Worm (Caenorhabditis elegans) whole organism, young adult: ENCODE data around the gene F41E6.12.

Experiments used
- F57C9.4 ChIP-seq: sonication (generic microtip); optimal IDR thresholded peaks from 2 replicates; lab custom pipeline; 2017; ENCODE audit warnings: mild to moderate bottlenecking, missing genetic modification characterization, missing compliant biosample characterization
- K12H6.12 ChIP-seq: fragments of 200-800 bp; sonication (Bioruptor generic); optimal IDR thresholded peaks from 2 replicates; lab custom pipeline; 2018; ENCODE audit warnings: mild to moderate bottlenecking, missing genetic modification characterization, missing compliant biosample characterization
- Y53G8AR.9 ChIP-seq: fragments of 200-800 bp; sonication (Bioruptor generic); conservative IDR thresholded peaks from 2 replicates; pipeline ENCODE4 v1.3.6; 2022; ENCODE audit warnings: missing genetic modification reagents, missing genetic modification characterization, missing compliant biosample characterization
- Y79H2A.3 ChIP-seq: fragments of 200-800 bp; sonication (Bioruptor generic); conservative IDR thresholded peaks from 2 replicates; pipeline ENCODE4 v1.3.6; 2022; ENCODE audit warnings: missing genetic modification reagents, missing genetic modification characterization, missing compliant biosample characterization
- ama-1 ChIP-seq, 3 experiments: fragments of 150-350 bp in 1 of 3; sonication (generic microtip) in 2 of 3; optimal IDR thresholded peaks; 2 replicates each; lab custom pipeline; 2014 to 2018; ENCODE audit warnings: missing biosample characterization in 2 of 3, missing genetic modification characterization in 2 of 3, missing genetic modification reagents in 2 of 3
- aptf-3 ChIP-seq: fragments of 200-800 bp; sonication (Bioruptor generic); IDR thresholded peaks from 2 replicates; pipeline ENCODE4 v1.3.6; 2022; ENCODE audit warnings: missing genetic modification characterization, missing compliant biosample characterization
- attf-3 ChIP-seq: fragments of 200-800 bp; sonication (Bioruptor generic); conservative IDR thresholded peaks from 2 replicates; pipeline ENCODE4 v1.3.6; 2022; ENCODE audit warnings: missing genetic modification reagents, missing genetic modification characterization, missing compliant biosample characterization
- cebp-1 ChIP-seq, 2 experiments: fragments of 200-800 bp in 1 of 2; sonication (Bioruptor generic) in 1 of 2; sonication (generic microtip) in 1 of 2; IDR thresholded peaks in 1 of 2; optimal IDR thresholded peaks in 1 of 2; 2 replicates each; pipeline versions ENCODE4 v1.3.6 to Lab custom; 2017 to 2022; ENCODE audit warnings: missing compliant biosample characterization in 2 of 2, missing genetic modification characterization in 2 of 2, mild to moderate bottlenecking in 1 of 2, missing genetic modification reagents in 1 of 2, moderate library complexity in 1 of 2
- ceh-100 ChIP-seq: fragments of 200-800 bp; sonication (Bioruptor generic); IDR thresholded peaks from 2 replicates; pipeline ENCODE4 v1.3.6; 2022; ENCODE audit warnings: missing genetic modification reagents, missing genetic modification characterization, missing compliant biosample characterization
- ceh-40 ChIP-seq: fragments of 200-800 bp; sonication (Bioruptor generic); IDR thresholded peaks from 2 replicates; pipeline ENCODE4 v1.3.6; 2022; ENCODE audit warnings: missing genetic modification characterization, missing compliant biosample characterization
- hrde-1 ChIP-seq: sonication (generic microtip); optimal IDR thresholded peaks from 2 replicates; lab custom pipeline; 2016; ENCODE audit warnings: missing genetic modification characterization, mild to moderate bottlenecking, missing compliant biosample characterization, moderate library complexity, missing genotype, missing genetic modification reagents, borderline replicate concordance
- let-607 ChIP-seq, 2 experiments: fragments of 200-800 bp in 1 of 2; sonication (Bioruptor generic) in 1 of 2; sonication (generic microtip) in 1 of 2; optimal IDR thresholded peaks; 2 replicates each; lab custom pipeline; 2016 to 2018; ENCODE audit warnings: mild to moderate bottlenecking in 2 of 2, missing compliant biosample characterization in 2 of 2, missing genetic modification characterization in 2 of 2, moderate library complexity in 2 of 2, missing genotype in 1 of 2
- lsl-1 ChIP-seq: fragments of 200-800 bp; sonication (Bioruptor generic); optimal IDR thresholded peaks from 2 replicates; lab custom pipeline; 2018; ENCODE audit warnings: mild to moderate bottlenecking, missing genetic modification characterization, moderate library complexity, missing compliant biosample characterization
- mcd-1 ChIP-seq: fragments of 200-800 bp; sonication (Bioruptor generic); IDR thresholded peaks from 2 replicates; pipeline ENCODE4 v1.3.6; 2022; ENCODE audit warnings: missing genetic modification reagents, missing genetic modification characterization, missing compliant biosample characterization
- nhr-80 ChIP-seq: sonication (generic microtip); optimal IDR thresholded peaks from 2 replicates; lab custom pipeline; 2016; ENCODE audit warnings: missing genetic modification characterization, missing compliant biosample characterization
- pbrm-1 ChIP-seq: fragments of 200-800 bp; sonication (Bioruptor generic); IDR thresholded peaks from 2 replicates; pipeline ENCODE4 v1.3.6; 2022; ENCODE audit warnings: missing genetic modification reagents, missing genetic modification characterization, missing compliant biosample characterization
- snpc-1.1 ChIP-seq: sonication (generic microtip); optimal IDR thresholded peaks from 2 replicates; lab custom pipeline; 2017; ENCODE audit warnings: missing genetic modification characterization, mild to moderate bottlenecking, missing compliant biosample characterization, antibody characterized with exemption, moderate library complexity, missing genotype, missing genetic modification reagents; ENCODE audit not compliant: insufficient read depth
- snpc-4 ChIP-seq, 5 experiments: fragments of 150-350 bp in 1 of 5; sonication (generic microtip) in 4 of 5; optimal IDR thresholded peaks; 2 replicates each; lab custom pipeline; 2014 to 2018; ENCODE audit warnings: missing genetic modification characterization in 5 of 5, missing biosample characterization in 3 of 5, antibody characterized with exemption in 2 of 5, mild to moderate bottlenecking in 2 of 5, missing compliant biosample characterization in 2 of 5, missing genotype in 2 of 5, moderate library complexity in 2 of 5, missing genetic modification reagents in 1 of 5
- somi-1 ChIP-seq: fragments of 200-800 bp; sonication (Bioruptor generic); optimal IDR thresholded peaks from 2 replicates; lab custom pipeline; 2018; ENCODE audit warnings: mild to moderate bottlenecking, missing genetic modification characterization, missing compliant biosample characterization
- unc-62 ChIP-seq: fragments of 150-350 bp; optimal IDR thresholded peaks from 2 replicates; lab custom pipeline; 2014; ENCODE audit warnings: missing biosample characterization, missing genetic modification reagents, missing genetic modification characterization
- zfh-2 ChIP-seq: fragments of 200-800 bp; sonication (Bioruptor generic); conservative IDR thresholded peaks from 2 replicates; pipeline ENCODE4 v1.3.6; 2022; ENCODE audit warnings: missing genetic modification reagents, missing genetic modification characterization, missing compliant biosample characterization
- ztf-26 ChIP-seq: sonication (generic microtip); optimal IDR thresholded peaks from 2 replicates; lab custom pipeline; 2017; ENCODE audit warnings: missing genetic modification characterization, missing compliant biosample characterization

Gene F41E6.12

ce11 chrV:8660475-8660874 lies 31.5 kb upstream of the F41E6.12 start:
- TF ChIP-seq aptf-3 (GFP tag; lab: Robert Waterston, UW) (no peak), zfh-2 (GFP tag; lab: Robert Waterston, UW) (peak; percentile 56)

DNA sequence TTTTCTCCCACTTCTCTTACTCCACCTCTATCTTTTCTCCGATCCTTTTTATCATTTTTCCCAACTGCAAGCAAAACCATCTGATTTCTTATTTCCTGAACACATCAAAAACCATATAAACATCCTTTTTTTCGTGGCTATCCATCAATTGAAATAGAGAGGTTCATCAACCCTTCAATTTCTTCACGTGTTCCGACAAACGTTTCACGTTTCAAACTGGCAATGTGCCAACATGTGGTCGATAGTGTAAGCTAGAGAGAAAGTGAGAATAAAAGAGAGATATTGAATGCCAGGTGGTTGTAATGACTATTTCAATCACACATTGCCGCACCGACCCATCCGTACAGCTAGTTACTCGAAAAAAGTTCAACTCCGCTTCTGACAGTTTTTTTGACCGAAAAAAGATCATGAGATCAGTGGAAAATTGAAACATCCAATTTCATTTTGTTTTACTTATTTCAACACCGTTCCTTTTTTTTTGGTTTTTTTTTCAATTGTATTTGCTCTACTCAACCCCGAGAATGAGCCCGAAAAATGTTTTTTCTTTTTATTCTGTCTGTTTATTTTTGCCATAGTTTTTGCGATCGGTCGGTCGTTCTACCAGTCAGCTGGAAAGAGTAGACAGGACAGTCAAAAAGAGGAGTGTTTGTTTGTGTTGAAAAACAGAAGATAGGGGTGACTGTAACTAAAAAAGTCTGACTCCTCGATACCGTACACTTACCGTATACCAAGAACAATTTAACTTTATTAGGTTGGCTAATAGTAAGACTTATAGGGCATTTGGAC lies 29.8 kb upstream of the F41E6.12 start:
- no peak for TF ChIP-seq mcd-1 (GFP tag; lab: Robert Waterston, UW)
- no peak for TF ChIP-seq cebp-1 (GFP tag; IDR thresholded peaks at IDR 0.05; lab: Robert Waterston, UW)
- peak; percentile 10 for TF ChIP-seq cebp-1 (tag; optimal IDR thresholded peaks at IDR 0.05; lab: Kevin White, UChicago)
- no peak for TF ChIP-seq ama-1 (optimal IDR thresholded peaks at IDR 0.05; lab: Kevin White, UChicago)
- no peak for TF ChIP-seq ama-1 (GFP tag; optimal IDR thresholded peaks at IDR 0.05; lab: Kevin White, UChicago)
- no peak for TF ChIP-seq F57C9.4 (tag; lab: Kevin White, UChicago)
- TF ChIP-seq snpc-1.1 = no peak
- TF ChIP-seq attf-3 (GFP tag; lab: Robert Waterston, UW) = no peak
- peak; percentile 20 for TF ChIP-seq nhr-80
- no peak for TF ChIP-seq snpc-4 (GFP tag; optimal IDR thresholded peaks at IDR 0.05; lab: Kevin White, UChicago)
- no peak for TF ChIP-seq snpc-4 (tag; optimal IDR thresholded peaks at IDR 0.05; lab: Kevin White, UChicago)
- TF ChIP-seq Y53G8AR.9 = no peak
- TF ChIP-seq somi-1 (GFP tag; lab: Kevin White, UChicago) = peak; percentile 39
- no peak for TF ChIP-seq hrde-1 (tag; lab: Kevin White, UChicago)
- TF ChIP-seq lsl-1 = no peak
- no peak for TF ChIP-seq ceh-40 (GFP tag; lab: Robert Waterston, UW)
- no peak for TF ChIP-seq Y79H2A.3 (GFP tag; lab: Robert Waterston, UW)
- peak in 1 of 2 experiments; percentile 38 for TF ChIP-seq let-607 (tag; optimal IDR thresholded peaks at IDR 0.05; lab: Kevin White, UChicago)
- TF ChIP-seq, all 124 proteins: peak for 4

- no peak for TF ChIP-seq pbrm-1 (GFP tag; lab: Robert Waterston, UW)
- TF ChIP-seq cebp-1 (GFP tag; IDR thresholded peaks at IDR 0.05; lab: Robert Waterston, UW) = peak; percentile 69; the same call in 1 of the 2 replicates
- TF ChIP-seq cebp-1 (tag; optimal IDR thresholded peaks at IDR 0.05; lab: Kevin White, UChicago) = peak; percentile 75
Observed at ce11 chrV:8657911-8658310, 29.0 kb upstream of the F41E6.12 start.

DNA sequence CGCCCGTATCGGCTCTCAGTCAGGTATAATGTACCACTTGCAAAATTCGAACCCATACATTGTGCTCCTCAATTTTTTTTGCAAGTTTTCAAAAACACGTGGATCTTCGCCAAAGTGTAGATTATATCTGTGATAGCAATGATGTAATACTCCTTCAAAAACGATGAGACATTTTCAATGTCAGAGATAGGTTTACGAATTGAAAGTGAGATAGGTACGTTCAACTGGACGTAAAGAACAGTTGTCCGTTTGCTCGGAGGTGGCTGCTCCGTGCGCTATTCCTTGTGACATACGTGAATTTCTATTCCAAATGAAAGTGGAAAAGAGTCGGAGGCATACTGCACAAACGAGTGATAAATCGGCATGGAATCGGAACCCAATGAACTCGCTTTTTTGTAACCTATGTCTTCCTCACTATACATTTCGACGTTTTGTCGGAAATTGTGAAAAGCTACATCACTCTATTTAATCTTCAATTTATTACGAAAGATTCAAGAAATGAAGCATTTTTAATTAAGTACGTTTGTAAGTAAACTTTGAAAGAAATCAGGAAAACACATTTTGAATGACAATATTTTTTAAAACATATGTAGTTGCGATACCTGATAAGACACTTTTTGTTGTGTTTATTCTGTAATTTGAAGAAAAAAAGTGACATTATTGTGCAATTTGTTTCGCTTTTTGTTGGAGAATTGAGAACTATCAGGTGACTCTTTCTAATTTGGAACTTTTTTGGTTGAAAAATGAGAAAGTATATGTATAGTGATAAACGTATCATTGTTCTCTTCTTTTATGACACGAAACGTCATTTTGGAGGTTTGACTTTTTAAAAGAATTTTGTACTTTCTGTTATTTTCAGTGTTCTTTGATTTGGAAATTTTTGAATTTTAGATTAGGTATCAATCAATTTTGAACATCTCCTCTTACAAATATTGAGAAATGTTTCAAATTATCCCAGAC lies 25.8 kb upstream of the F41E6.12 start:
- no peak for TF ChIP-seq ceh-100 (GFP tag; lab: Robert Waterston, UW)
- TF ChIP-seq nhr-80 = peak; percentile 68
- TF ChIP-seq cebp-1 (GFP tag; IDR thresholded peaks at IDR 0.05; lab: Robert Waterston, UW) = no peak
- peak; percentile 32 for TF ChIP-seq cebp-1 (tag; optimal IDR thresholded peaks at IDR 0.05; lab: Kevin White, UChicago)
- TF ChIP-seq unc-62 (GFP tag; lab: Kevin White, UChicago) = peak; percentile 61

ce11 chrV:8653080-8653821 lies 24.3 kb upstream of the F41E6.12 start:
- TF ChIP-seq ztf-26 (tag; lab: Kevin White, UChicago) (peak; percentile 1), K12H6.12 (no peak), nhr-80 (peak; percentile 42)
- TF ChIP-seq, all 124 proteins: peak for 2
